Fruit fly (Drosophila melanogaster) Kc167 (cell line): ENCODE results near the gene Sodh1.

Source experiments
- Sin3A ChIP-seq: fragments of >200 bp; optimal IDR thresholded peaks from 2 replicates; lab custom pipeline; 2018; ENCODE audit warnings: missing external identifiers
- ttk ChIP-seq: sonication (Bioruptor generic); optimal IDR thresholded peaks from 2 replicates; lab custom pipeline; 2017; ENCODE audit warnings: missing external identifiers

dm6 chr3R:7054286-7054685, 2.2 kb downstream of the Sodh1 start, which contains the start of gene CG1979:
- TF ChIP-seq Sin3A (no peak), ttk (no peak)
